Worm (Caenorhabditis elegans) whole organism, young adult: ENCODE data around the gene ZK666.4.

Source experiments
- B0019.2 ChIP-seq: fragments of 200-800 bp; sonication (Bioruptor generic); conservative IDR thresholded peaks from 2 replicates; pipeline ENCODE4 v1.3.6; 2022; ENCODE audit warnings: missing genetic modification reagents, missing genetic modification characterization, missing compliant biosample characterization
- B0336.3 ChIP-seq: fragments of 200-800 bp; sonication (Bioruptor generic); IDR thresholded peaks from 2 replicates; pipeline ENCODE4 v1.3.6; 2022; ENCODE audit warnings: missing genetic modification characterization, missing compliant biosample characterization
- D2030.7 ChIP-seq: fragments of 200-800 bp; sonication (Bioruptor generic); IDR thresholded peaks from 2 replicates; pipeline ENCODE4 v1.3.6; 2022; ENCODE audit warnings: missing genetic modification reagents, missing genetic modification characterization, missing compliant biosample characterization
- F39B2.1 ChIP-seq: fragments of 200-800 bp; sonication (Bioruptor generic); IDR thresholded peaks from 2 replicates; pipeline ENCODE4 v1.3.6; 2022; ENCODE audit warnings: missing genetic modification reagents, missing genetic modification characterization, missing compliant biosample characterization
- F55B11.4 ChIP-seq: sonication (generic microtip); optimal IDR thresholded peaks from 2 replicates; lab custom pipeline; 2016; ENCODE audit warnings: missing compliant biosample characterization, missing genetic modification characterization, borderline replicate concordance; ENCODE audit not compliant: insufficient read depth
- F57A8.1 ChIP-seq: fragments of 200-800 bp; sonication (Bioruptor generic); optimal IDR thresholded peaks from 2 replicates; lab custom pipeline; 2018; ENCODE audit warnings: mild to moderate bottlenecking, missing genetic modification characterization, moderate library complexity, missing compliant biosample characterization
- K12H6.12 ChIP-seq: fragments of 200-800 bp; sonication (Bioruptor generic); optimal IDR thresholded peaks from 2 replicates; lab custom pipeline; 2018; ENCODE audit warnings: mild to moderate bottlenecking, missing genetic modification characterization, missing compliant biosample characterization
- T07F8.4 ChIP-seq: sonication (generic microtip); optimal IDR thresholded peaks from 2 replicates; lab custom pipeline; 2016; ENCODE audit warnings: mild to moderate bottlenecking, missing genetic modification characterization, moderate library complexity, missing compliant biosample characterization
- Y56A3A.18 ChIP-seq: fragments of 200-800 bp; sonication (Bioruptor generic); IDR thresholded peaks from 2 replicates; pipeline ENCODE4 v1.3.6; 2022; ENCODE audit warnings: missing genetic modification reagents, missing genetic modification characterization, missing compliant biosample characterization
- aptf-2 ChIP-seq: fragments of 200-800 bp; sonication (Bioruptor generic); conservative IDR thresholded peaks from 2 replicates; pipeline ENCODE4 v1.3.6; 2022; ENCODE audit warnings: missing genetic modification reagents, missing genetic modification characterization, missing compliant biosample characterization
- bed-1 ChIP-seq: fragments of 200-800 bp; sonication (Bioruptor generic); IDR thresholded peaks from 2 replicates; pipeline ENCODE4 v1.3.6; 2022; ENCODE audit warnings: missing genetic modification reagents, missing genetic modification characterization, missing compliant biosample characterization
- bed-2 ChIP-seq: fragments of 200-800 bp; sonication (Bioruptor generic); IDR thresholded peaks from 2 replicates; pipeline ENCODE4 v1.3.6; 2022; ENCODE audit warnings: missing genetic modification reagents, missing genetic modification characterization, missing compliant biosample characterization
- ccch-3 ChIP-seq: fragments of 200-800 bp; sonication (Bioruptor generic); optimal IDR thresholded peaks from 2 replicates; lab custom pipeline; 2018; ENCODE audit warnings: mild to moderate bottlenecking, missing genetic modification characterization, missing compliant biosample characterization
- dpl-1 ChIP-seq: fragments of 150-350 bp; optimal IDR thresholded peaks from 2 replicates; lab custom pipeline; 2014; ENCODE audit warnings: missing biosample characterization, missing genetic modification reagents, missing genetic modification characterization
- egl-44 ChIP-seq: fragments of 200-800 bp; sonication (Bioruptor generic); IDR thresholded peaks from 2 replicates; pipeline ENCODE4 v1.3.6; 2022; ENCODE audit warnings: missing genetic modification reagents, missing genetic modification characterization, missing compliant biosample characterization
- ekl-4 ChIP-seq: fragments of 200-800 bp; sonication (Bioruptor generic); IDR thresholded peaks from 2 replicates; pipeline ENCODE4 v1.3.6; 2022; ENCODE audit warnings: missing genetic modification reagents, missing genetic modification characterization, missing compliant biosample characterization
- him-1 ChIP-seq: sonication (generic microtip); optimal IDR thresholded peaks from 2 replicates; lab custom pipeline; 2016; ENCODE audit warnings: missing genotype, missing genetic modification reagents, missing genetic modification characterization, missing compliant biosample characterization
- hsf-1 ChIP-seq: fragments of 200-800 bp; sonication (Bioruptor generic); IDR thresholded peaks from 2 replicates; pipeline ENCODE4 v1.3.6; 2022; ENCODE audit warnings: missing genetic modification reagents, missing genetic modification characterization, missing compliant biosample characterization
- lag-1 ChIP-seq: fragments of 200-800 bp; sonication (Bioruptor generic); IDR thresholded peaks from 2 replicates; pipeline ENCODE4 v1.3.6; 2022; ENCODE audit warnings: missing genetic modification reagents, missing genetic modification characterization, missing compliant biosample characterization
- let-526 ChIP-seq: fragments of 200-800 bp; sonication (Bioruptor generic); IDR thresholded peaks from 2 replicates; pipeline ENCODE4 v1.3.6; 2022; ENCODE audit warnings: missing genetic modification reagents, missing genetic modification characterization, missing compliant biosample characterization
- lin-35 ChIP-seq, 3 experiments: fragments of 150-350 bp in 2 of 3; sonication (generic microtip) in 1 of 3; optimal IDR thresholded peaks; 2 replicates each; lab custom pipeline; 2014 to 2018; ENCODE audit warnings: missing biosample characterization in 3 of 3, missing genetic modification characterization in 3 of 3, missing genetic modification reagents in 3 of 3
- lin-54 ChIP-seq: fragments of 200-800 bp; sonication (Bioruptor generic); optimal IDR thresholded peaks from 2 replicates; lab custom pipeline; 2018; ENCODE audit warnings: mild to moderate bottlenecking, missing genetic modification characterization, missing compliant biosample characterization
- lir-1 ChIP-seq: fragments of 200-800 bp; sonication (Bioruptor generic); conservative IDR thresholded peaks from 2 replicates; pipeline ENCODE4 v1.3.6; 2022; ENCODE audit warnings: missing genetic modification reagents, missing genetic modification characterization, missing compliant biosample characterization
- lsl-1 ChIP-seq: fragments of 200-800 bp; sonication (Bioruptor generic); optimal IDR thresholded peaks from 2 replicates; lab custom pipeline; 2018; ENCODE audit warnings: mild to moderate bottlenecking, missing genetic modification characterization, moderate library complexity, missing compliant biosample characterization
- madf-3 ChIP-seq: fragments of 200-800 bp; sonication (Bioruptor generic); IDR thresholded peaks from 2 replicates; pipeline ENCODE4 v1.3.6; 2022; ENCODE audit warnings: missing genetic modification reagents, missing genetic modification characterization, missing compliant biosample characterization
- madf-6 ChIP-seq: fragments of 200-800 bp; sonication (Bioruptor generic); IDR thresholded peaks from 2 replicates; pipeline ENCODE4 v1.3.6; 2022; ENCODE audit warnings: missing genetic modification reagents, missing genetic modification characterization, missing compliant biosample characterization
- mel-28 ChIP-seq: sonication (generic microtip); optimal IDR thresholded peaks from 2 replicates; lab custom pipeline; 2016; ENCODE audit warnings: borderline replicate concordance, mild to moderate bottlenecking, missing genetic modification characterization, missing compliant biosample characterization
- mes-4 ChIP-seq: sonication (generic microtip); optimal IDR thresholded peaks from 2 replicates; lab custom pipeline; 2016; ENCODE audit warnings: missing genotype, missing genetic modification characterization, missing compliant biosample characterization
- nhr-179 ChIP-seq: sonication (generic microtip); optimal IDR thresholded peaks from 2 replicates; lab custom pipeline; 2016; ENCODE audit warnings: mild to moderate bottlenecking, missing genetic modification characterization, missing compliant biosample characterization
- pha-4 ChIP-seq: fragments of 150-350 bp; sonication (generic microtip); optimal IDR thresholded peaks from 2 replicates; lab custom pipeline; 2014; ENCODE audit warnings: missing biosample characterization, missing genetic modification reagents, missing genetic modification characterization
- rcor-1 ChIP-seq: fragments of 200-800 bp; sonication (Bioruptor generic); IDR thresholded peaks from 2 replicates; pipeline ENCODE4 v1.3.6; 2022; ENCODE audit warnings: missing genetic modification reagents, missing genetic modification characterization, missing compliant biosample characterization
- snpc-1.1 ChIP-seq: sonication (generic microtip); optimal IDR thresholded peaks from 2 replicates; lab custom pipeline; 2017; ENCODE audit warnings: missing genetic modification characterization, mild to moderate bottlenecking, missing compliant biosample characterization, antibody characterized with exemption, moderate library complexity, missing genotype, missing genetic modification reagents; ENCODE audit not compliant: insufficient read depth
- snpc-3.4 ChIP-seq: sonication (generic microtip); optimal IDR thresholded peaks from 2 replicates; lab custom pipeline; 2017; ENCODE audit warnings: missing genetic modification characterization, mild to moderate bottlenecking, missing compliant biosample characterization, antibody characterized with exemption, moderate library complexity, missing genotype, missing genetic modification reagents
- somi-1 ChIP-seq: fragments of 200-800 bp; sonication (Bioruptor generic); optimal IDR thresholded peaks from 2 replicates; lab custom pipeline; 2018; ENCODE audit warnings: mild to moderate bottlenecking, missing genetic modification characterization, missing compliant biosample characterization
- tbp1 ChIP-seq: fragments of 200-800 bp; sonication (Bioruptor generic); optimal IDR thresholded peaks from 2 replicates; lab custom pipeline; 2018; ENCODE audit warnings: mild to moderate bottlenecking, missing genetic modification characterization, missing compliant biosample characterization
- tlf-1 ChIP-seq: fragments of 200-800 bp; sonication (Bioruptor generic); optimal IDR thresholded peaks from 2 replicates; lab custom pipeline; 2018; ENCODE audit warnings: mild to moderate bottlenecking, missing genetic modification characterization, missing compliant biosample characterization
- ztf-26 ChIP-seq: sonication (generic microtip); optimal IDR thresholded peaks from 2 replicates; lab custom pipeline; 2017; ENCODE audit warnings: missing genetic modification characterization, missing compliant biosample characterization
- ztf-28 ChIP-seq: fragments of 200-800 bp; sonication (Bioruptor generic); IDR thresholded peaks from 2 replicates; pipeline ENCODE4 v1.3.6; 2022; ENCODE audit warnings: missing genetic modification reagents, missing genetic modification characterization, missing compliant biosample characterization

The ZK666.4 gene

DNA sequence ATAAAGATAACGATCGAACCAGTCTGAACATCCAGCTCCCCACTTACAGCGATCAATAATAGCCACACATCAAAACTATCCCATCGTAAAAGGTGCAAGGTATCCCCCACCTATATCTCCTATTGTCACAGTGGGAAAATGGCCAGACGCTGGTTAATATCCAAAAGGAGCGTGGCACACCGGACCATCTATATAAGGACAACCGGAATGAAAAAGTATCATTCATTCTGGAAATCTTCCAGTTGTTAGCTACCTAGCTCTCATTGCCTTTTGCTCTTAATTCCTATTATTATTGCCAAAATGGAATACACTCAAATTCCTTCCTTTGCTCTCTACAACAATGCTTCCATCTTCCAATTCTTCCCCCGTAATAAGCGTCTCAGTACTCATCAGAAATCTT, at the start of gene ZK666.4:
ZK666.4 (plus strand) TSS at position 301 of the 400 bp plus-strand sequence.
- TF ChIP-seq dpl-1 = no peak
- TF ChIP-seq F57A8.1 (GFP tag; lab: Kevin White, UChicago) = no peak
- no peak for TF ChIP-seq ztf-26
- no peak for TF ChIP-seq B0019.2 (GFP tag; lab: Robert Waterston, UW)
- TF ChIP-seq tbp1 (GFP tag; lab: Kevin White, UChicago) = no peak
- TF ChIP-seq bed-2 (GFP tag; lab: Robert Waterston, UW) = no peak
- TF ChIP-seq lag-1 (GFP tag; lab: Robert Waterston, UW) = no peak
- no peak for TF ChIP-seq pha-4 (tag; lab: Kevin White, UChicago)
- no peak for TF ChIP-seq snpc-3.4 (tag; lab: Kevin White, UChicago)
- TF ChIP-seq ekl-4 (GFP tag; lab: Robert Waterston, UW) = no peak
- TF ChIP-seq hsf-1 (GFP tag; lab: Robert Waterston, UW) = no peak
- no peak for TF ChIP-seq egl-44 (GFP tag; lab: Robert Waterston, UW)
- TF ChIP-seq rcor-1 (GFP tag; lab: Robert Waterston, UW) = no peak
- TF ChIP-seq K12H6.12 (tag; lab: Kevin White, UChicago) = no peak
- TF ChIP-seq lin-35 (GFP tag; optimal IDR thresholded peaks at IDR 0.05; lab: Kevin White, UChicago) = no peak
- no peak for TF ChIP-seq F55B11.4 (tag; lab: Kevin White, UChicago)

- TF ChIP-seq tlf-1 (GFP tag; lab: Kevin White, UChicago) (no peak), rcor-1 (GFP tag; lab: Robert Waterston, UW) (no peak), mes-4 (tag; lab: Kevin White, UChicago) (no peak), egl-44 (GFP tag; lab: Robert Waterston, UW) (no peak), nhr-179 (tag; lab: Kevin White, UChicago) (no peak), lsl-1 (GFP tag; lab: Kevin White, UChicago) (no peak), D2030.7 (no peak), snpc-1.1 (no peak), ztf-28 (GFP tag; lab: Robert Waterston, UW) (no peak), aptf-2 (GFP tag; lab: Robert Waterston, UW) (no peak), ccch-3 (GFP tag; lab: Kevin White, UChicago) (no peak), him-1 (tag; lab: Kevin White, UChicago) (no peak)
Observed at ce11 chrII:10435836-10436235, 41.2 kb upstream of the ZK666.4 start, which contains the start of gene cut-4. cut-4 (plus strand) TSS chrII:10436136.

ce11 chrII:10437840-10438239, 39.2 kb upstream of the ZK666.4 start:
- TF ChIP-seq T07F8.4 (tag; lab: Kevin White, UChicago) = no peak
- TF ChIP-seq F39B2.1 (GFP tag; lab: Robert Waterston, UW) = no peak
- TF ChIP-seq somi-1 = no peak
- no peak for TF ChIP-seq Y56A3A.18 (GFP tag; lab: Robert Waterston, UW)

DNA sequence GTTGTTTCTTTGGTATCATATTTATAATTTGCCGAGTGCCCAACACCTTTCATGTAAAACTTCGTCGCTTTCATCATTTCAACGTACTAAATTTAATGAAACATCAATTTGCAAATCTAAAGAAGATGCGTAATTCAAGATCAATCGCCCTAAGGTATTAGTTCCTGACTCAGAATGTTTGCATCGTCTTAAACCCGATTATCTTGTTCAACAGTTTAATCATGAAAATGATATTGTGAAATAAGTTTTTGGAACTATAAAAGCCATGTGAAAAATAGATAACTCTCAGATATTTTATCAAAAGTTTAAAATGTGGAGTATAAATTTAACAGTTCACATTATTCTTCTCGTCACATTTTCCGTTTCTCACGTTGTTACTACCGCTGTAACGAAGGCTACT, 37.1 kb upstream of the ZK666.4 start, which contains the start of gene E04D5.4:
E04D5.4 (plus strand) TSS at position 301 of the 400 bp plus-strand sequence.
- TF ChIP-seq lir-1 = no peak
- TF ChIP-seq madf-6 = no peak
- TF ChIP-seq B0336.3 (GFP tag; lab: Robert Waterston, UW) = no peak
- no peak for TF ChIP-seq lin-54 (GFP tag; lab: Kevin White, UChicago)
- TF ChIP-seq pha-4 (tag; lab: Kevin White, UChicago) = no peak
- TF ChIP-seq let-526 (GFP tag; lab: Robert Waterston, UW) = no peak
- no peak for TF ChIP-seq B0019.2 (GFP tag; lab: Robert Waterston, UW)
- TF ChIP-seq aptf-2 (GFP tag; lab: Robert Waterston, UW) = no peak
- TF ChIP-seq mel-28 = no peak
- no peak for TF ChIP-seq bed-1 (GFP tag; lab: Robert Waterston, UW)
- no peak for TF ChIP-seq madf-3 (GFP tag; lab: Robert Waterston, UW)
- no peak for TF ChIP-seq F55B11.4 (tag; lab: Kevin White, UChicago)
- TF ChIP-seq, all 124 proteins: peak for 0
